Fruit fly (Drosophila melanogaster): ENCODE data around the gene CG43965.

Gene CG43965

DNA sequence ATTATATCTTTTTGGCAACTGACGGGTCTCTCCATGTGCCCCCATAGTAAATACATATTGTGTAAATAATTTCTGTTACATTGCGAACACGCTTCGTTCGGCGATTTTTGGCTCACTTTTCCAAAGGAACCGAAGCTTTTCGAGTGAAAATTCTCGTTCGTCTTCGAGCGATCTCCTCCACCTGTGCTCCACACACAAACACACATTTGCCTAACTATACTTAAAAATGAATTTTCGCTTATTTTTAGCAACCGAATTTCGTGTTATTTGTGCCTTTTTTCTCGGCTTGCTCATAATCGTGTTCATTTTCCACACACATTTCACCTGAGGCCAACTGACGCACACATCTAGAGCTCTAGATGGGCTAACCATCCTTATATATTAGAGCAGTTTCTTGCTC lies 20.9 kb upstream of the CG43965 start:
- TF ChIP-seq Mio (GFP tag; optimal IDR thresholded peaks at IDR 0.05) (no peak), Vsx2 (GFP tag; optimal IDR thresholded peaks at IDR 0.05; ENCODE audit: partially characterized antibody) (no peak), rgr (GFP tag; optimal IDR thresholded peaks at IDR 0.05) (no peak), br (GFP tag; optimal IDR thresholded peaks at IDR 0.05) (no peak), sage (GFP tag; optimal IDR thresholded peaks at IDR 0.05) (no peak), CrebA (GFP tag; optimal IDR thresholded peaks at IDR 0.05; ENCODE audit: borderline replicate concordance) (no peak), Jra (GFP tag; optimal IDR thresholded peaks at IDR 0.05) (no peak), jim (GFP tag; optimal IDR thresholded peaks at IDR 0.05) (no peak), GATAd (GFP tag; optimal IDR thresholded peaks at IDR 0.05) (no peak), Hr78 (GFP tag; optimal IDR thresholded peaks at IDR 0.05) (no peak), dmrt93B (GFP tag; optimal IDR thresholded peaks at IDR 0.05) (no peak), N (GFP tag; optimal IDR thresholded peaks at IDR 0.05) (no peak), pan (optimal IDR thresholded peaks at IDR 0.05) (no peak), Rel (GFP tag; optimal IDR thresholded peaks at IDR 0.05) (no peak), Rel (tag; optimal IDR thresholded peaks at IDR 0.05) (no peak), psq (GFP tag; optimal IDR thresholded peaks at IDR 0.05) (no peak), sv (GFP tag; optimal IDR thresholded peaks at IDR 0.05) (no peak), HLH106 (tag; optimal IDR thresholded peaks at IDR 0.05) (no peak), CG9705 (GFP tag; optimal IDR thresholded peaks at IDR 0.05) (no peak)

DNA sequence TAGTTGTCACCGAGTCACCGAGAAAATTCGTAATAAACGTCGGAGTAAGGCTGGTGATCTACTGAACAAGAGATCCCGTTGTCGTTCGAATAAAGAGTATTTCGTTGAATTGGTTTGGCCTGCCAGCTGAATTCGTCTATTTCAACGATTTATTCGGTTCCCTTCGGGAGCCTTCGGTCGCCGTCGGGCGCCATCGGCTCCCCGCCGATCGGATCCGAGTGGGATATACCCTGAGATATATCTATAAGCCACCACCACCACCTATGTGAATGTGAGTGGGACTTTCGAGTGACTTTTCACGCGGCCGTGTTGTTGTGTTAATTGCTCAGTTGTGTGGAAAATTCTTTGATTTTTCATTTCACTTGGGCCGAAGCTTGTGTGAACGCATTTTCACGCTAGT lies 19.6 kb upstream of the CG43965 start, which contains the start of gene Prm:
Gene Prm (minus strand): TSS at position 101 of the 400 bp plus-strand sequence.
- TF ChIP-seq fru (GFP tag; optimal IDR thresholded peaks at IDR 0.05) = no peak

DNA sequence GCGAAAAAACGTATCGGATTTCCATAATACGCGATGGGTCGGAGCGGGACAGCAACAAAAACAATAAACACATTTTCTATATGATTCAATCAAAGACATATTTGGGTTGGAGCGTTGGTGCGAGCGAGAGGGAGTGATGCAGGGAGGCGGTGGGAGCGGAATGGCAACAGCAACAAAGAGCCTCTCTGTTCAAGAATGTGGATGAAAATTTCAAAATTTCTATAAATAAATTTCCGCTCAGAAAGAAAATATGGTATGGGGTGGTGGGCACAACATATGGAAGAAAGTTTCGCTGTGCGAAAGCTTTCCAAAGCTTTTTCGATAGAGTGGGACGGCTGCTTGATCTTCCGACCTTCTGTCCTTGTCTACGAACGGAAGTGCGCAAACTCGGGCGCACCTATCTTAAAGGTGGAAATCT lies 15.5 kb upstream of the CG43965 start:
- TF ChIP-seq dmrt93B (GFP tag; optimal IDR thresholded peaks at IDR 0.05) = peak; percentile 12
- no peak for TF ChIP-seq HLH106 (tag; optimal IDR thresholded peaks at IDR 0.05)
- no peak for TF ChIP-seq Rel (GFP tag; optimal IDR thresholded peaks at IDR 0.05)
- no peak for TF ChIP-seq Rel (tag; optimal IDR thresholded peaks at IDR 0.05)

DNA sequence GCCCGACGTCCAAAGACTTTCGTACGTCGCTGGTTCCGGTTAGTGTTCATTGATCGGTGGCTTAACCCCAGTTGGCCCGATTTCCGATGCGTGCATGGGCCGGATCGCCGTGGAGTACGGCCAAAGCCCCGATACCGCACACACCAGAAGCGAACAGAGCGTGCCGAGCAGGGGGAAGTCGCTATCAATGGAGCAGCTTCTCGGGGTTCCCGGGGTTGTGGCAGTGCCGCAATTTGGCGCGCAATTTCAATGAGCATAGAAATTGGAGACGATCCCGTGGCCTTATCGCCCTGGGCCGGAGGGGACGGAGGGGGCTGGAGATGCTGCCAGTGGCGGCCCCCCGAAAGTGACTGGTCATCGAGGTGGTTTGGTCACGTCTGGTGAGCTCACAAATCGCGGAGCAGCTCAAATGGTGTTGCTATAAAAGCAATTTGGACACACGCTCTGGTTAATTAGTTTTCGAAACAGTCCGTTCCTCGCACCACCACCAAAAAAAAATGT lies 6.0 kb upstream of the CG43965 start, which contains the start of gene Cp16:
Gene Cp16 (plus strand): TSS at position 451 of the 501 bp plus-strand sequence.
- no peak for TF ChIP-seq dmrt93B (GFP tag; optimal IDR thresholded peaks at IDR 0.05)
- TF ChIP-seq Rel (GFP tag; optimal IDR thresholded peaks at IDR 0.05) = no peak
- TF ChIP-seq Rel (tag; optimal IDR thresholded peaks at IDR 0.05) = no peak
- TF ChIP-seq rgr (GFP tag; optimal IDR thresholded peaks at IDR 0.05) = no peak
- TF ChIP-seq Vsx2 (GFP tag; optimal IDR thresholded peaks at IDR 0.05; ENCODE audit: partially characterized antibody) = no peak
- TF ChIP-seq psq (GFP tag; optimal IDR thresholded peaks at IDR 0.05) = no peak
- TF ChIP-seq Hnf4 (GFP tag; optimal IDR thresholded peaks at IDR 0.05) = no peak
- no peak for TF ChIP-seq Mio (GFP tag; optimal IDR thresholded peaks at IDR 0.05)
- no peak for TF ChIP-seq Abd-B (GFP tag; optimal IDR thresholded peaks at IDR 0.05)
- TF ChIP-seq dsf (GFP tag; optimal IDR thresholded peaks at IDR 0.05; ENCODE audit: borderline replicate concordance) = no peak
- TF ChIP-seq HLH106 (tag; optimal IDR thresholded peaks at IDR 0.05) = no peak
- TF ChIP-seq br (GFP tag; optimal IDR thresholded peaks at IDR 0.05) = no peak

DNA sequence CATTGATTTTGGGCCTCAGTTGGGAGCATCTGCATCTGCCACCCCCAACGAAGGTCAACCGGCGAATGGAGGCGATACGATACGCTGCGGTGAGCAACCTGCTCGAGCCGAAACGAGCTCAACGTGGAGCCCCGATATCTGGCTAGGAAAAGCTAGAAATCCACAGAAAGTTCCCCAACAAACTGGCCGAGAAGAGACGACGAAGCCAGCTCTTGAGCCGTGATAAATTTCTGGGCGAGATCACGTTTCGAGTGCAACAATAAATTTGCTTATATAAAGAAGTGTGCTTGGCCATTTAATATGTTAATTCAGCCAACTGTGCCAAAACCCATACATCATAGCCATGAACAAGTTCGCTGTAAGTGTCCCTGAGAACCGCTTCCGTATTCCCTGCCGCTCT lies 4.0 kb upstream of the CG43965 start, which contains the start of gene Cp19:
Gene Cp19 (plus strand): TSS at position 301 of the 400 bp plus-strand sequence.
- TF ChIP-seq HLH106 (tag; optimal IDR thresholded peaks at IDR 0.05) (no peak), Dif (GFP tag; optimal IDR thresholded peaks at IDR 0.05; ENCODE audit: partially characterized antibody) (no peak), woc (GFP tag; optimal IDR thresholded peaks at IDR 0.05) (no peak), N (GFP tag; optimal IDR thresholded peaks at IDR 0.05) (no peak), Hr83 (GFP tag; optimal IDR thresholded peaks at IDR 0.05; ENCODE audit: poor library complexity, severe bottlenecking) (no peak), rgr (GFP tag; optimal IDR thresholded peaks at IDR 0.05) (no peak), dmrt93B (GFP tag; optimal IDR thresholded peaks at IDR 0.05) (no peak), pan (optimal IDR thresholded peaks at IDR 0.05) (no peak), jim (GFP tag; optimal IDR thresholded peaks at IDR 0.05) (no peak), Rel (GFP tag; optimal IDR thresholded peaks at IDR 0.05) (no peak), Rel (tag; optimal IDR thresholded peaks at IDR 0.05) (no peak), Dfd (GFP tag; optimal IDR thresholded peaks at IDR 0.05) (no peak), CG9705 (GFP tag; optimal IDR thresholded peaks at IDR 0.05) (no peak), Hr78 (GFP tag; optimal IDR thresholded peaks at IDR 0.05) (no peak), psq (GFP tag; optimal IDR thresholded peaks at IDR 0.05) (no peak), tai (GFP tag; optimal IDR thresholded peaks at IDR 0.05) (no peak)

DNA sequence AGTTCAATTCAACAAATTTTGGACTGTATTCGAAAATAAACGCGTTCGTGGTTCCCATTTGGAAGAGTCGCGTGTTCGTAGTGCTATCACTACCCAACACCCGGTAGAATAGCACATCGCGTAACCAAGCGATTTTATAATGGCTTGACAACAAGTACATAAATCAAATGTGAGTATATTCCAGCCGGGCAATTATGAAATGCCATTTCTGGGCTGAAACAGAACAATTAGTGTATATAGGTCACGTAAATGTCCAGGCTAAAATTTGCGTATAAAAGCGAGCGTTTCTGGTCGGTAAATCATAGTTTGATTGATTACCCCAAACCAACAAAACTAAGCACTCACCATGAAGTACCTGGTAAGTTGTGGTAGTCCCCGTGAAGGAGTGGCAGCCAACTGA lies 2.6 kb upstream of the CG43965 start, which contains the start of gene Cp15:
Gene Cp15 (plus strand): TSS at position 301 of the 400 bp plus-strand sequence.
- TF ChIP-seq dl (GFP tag; optimal IDR thresholded peaks at IDR 0.05; ENCODE audit: insufficient read depth in 1 of 2, partially characterized antibody in 2 of 2) (no peak), woc (GFP tag; optimal IDR thresholded peaks at IDR 0.05) (no peak), Sp1 (GFP tag; optimal IDR thresholded peaks at IDR 0.05) (no peak), CG32264 (GFP tag; optimal IDR thresholded peaks at IDR 0.05) (no peak), Hnf4 (GFP tag; optimal IDR thresholded peaks at IDR 0.05) (no peak), Hr78 (GFP tag; optimal IDR thresholded peaks at IDR 0.05) (no peak), fru (GFP tag; optimal IDR thresholded peaks at IDR 0.05) (no peak)
